Worm (Caenorhabditis elegans) whole organism, L4/young adult: ENCODE results near the gene B0302.4.

Source experiments
- W03F9.2 ChIP-seq: fragments of 150-350 bp; optimal IDR thresholded peaks from 2 replicates; lab custom pipeline; 2014; ENCODE audit warnings: missing biosample characterization, missing genetic modification characterization
- dao-5 ChIP-seq: sonication (generic microtip); optimal IDR thresholded peaks from 2 replicates; lab custom pipeline; 2016; ENCODE audit warnings: missing genotype, missing genetic modification characterization, moderate library complexity, missing compliant biosample characterization
- him-1 ChIP-seq: sonication (generic microtip); optimal IDR thresholded peaks from 2 replicates; lab custom pipeline; 2016; ENCODE audit warnings: missing genotype, missing genetic modification reagents, missing genetic modification characterization, missing compliant biosample characterization

B0302.4 gene

ce11 chrX:17138060-17138557 lies 38.5 kb downstream of the B0302.4 start, which contains the start of gene cnp-3:
cnp-3 (minus strand) TSS chrX:17138110.
- TF ChIP-seq W03F9.2 (tag; lab: Kevin White, UChicago) (no peak), him-1 (tag; lab: Kevin White, UChicago) (no peak), dao-5 (tag; lab: Kevin White, UChicago) (no peak)

ce11 chrX:17135704-17136103 lies 40.9 kb downstream of the B0302.4 start:
- TF ChIP-seq W03F9.2 (tag; lab: Kevin White, UChicago) (no peak), dao-5 (tag; lab: Kevin White, UChicago) (no peak), him-1 (tag; lab: Kevin White, UChicago) (no peak)

DNA sequence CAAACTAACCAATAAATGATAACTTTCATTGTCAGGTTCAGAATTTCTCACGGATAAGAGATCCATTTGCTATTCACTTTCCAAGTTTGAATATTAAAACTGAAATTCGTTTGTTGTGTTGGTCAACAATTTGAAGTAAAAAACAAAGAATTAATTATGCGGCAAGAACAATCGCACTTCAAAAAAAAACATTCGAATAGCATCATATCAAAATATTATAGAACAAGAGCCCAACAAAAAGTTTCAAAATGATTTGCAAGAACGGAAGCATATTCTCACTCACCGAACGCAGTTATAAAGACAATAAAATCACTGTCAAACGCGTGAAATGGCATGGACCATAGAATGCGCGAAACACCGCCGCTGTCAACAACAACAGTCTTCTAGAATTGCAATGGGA lies 42.1 kb downstream of the B0302.4 start, which contains the start of gene K09E3.7:
TSS of gene K09E3.7 (minus strand) at position 101 of the 400 bp plus-strand sequence.
- no peak for TF ChIP-seq dao-5 (tag; lab: Kevin White, UChicago)
- no peak for TF ChIP-seq him-1 (tag; lab: Kevin White, UChicago)
- TF ChIP-seq W03F9.2 (tag; lab: Kevin White, UChicago): no peak
